Worm (Caenorhabditis elegans) whole organism, mixed stage, embryonic: ENCODE measurements around the gene T12A7.10.

Experiments
- bed-3 ChIP-seq: fragments of 200-800 bp; sonication (Bioruptor generic); optimal IDR thresholded peaks from 3 replicates; lab custom pipeline; 2018; ENCODE audit warnings: mild to moderate bottlenecking, missing genetic modification characterization, moderate library complexity, missing compliant biosample characterization
- blmp-1 ChIP-seq: fragments of 150-350 bp; optimal IDR thresholded peaks from 2 replicates; lab custom pipeline; 2014; ENCODE audit warnings: missing biosample characterization, missing genetic modification characterization
- ceh-39 ChIP-seq: fragments of 150-350 bp; optimal IDR thresholded peaks from 2 replicates; lab custom pipeline; 2014; ENCODE audit warnings: missing biosample characterization, missing genetic modification characterization
- ceh-43 ChIP-seq: fragments of 200-800 bp; sonication (Bioruptor generic); optimal IDR thresholded peaks from 2 replicates; lab custom pipeline; 2018; ENCODE audit warnings: mild to moderate bottlenecking, missing genetic modification characterization, moderate library complexity, missing compliant biosample characterization
- ceh-83 ChIP-seq: fragments of 200-800 bp; sonication (Bioruptor generic); optimal IDR thresholded peaks from 2 replicates; lab custom pipeline; 2018; ENCODE audit warnings: mild to moderate bottlenecking, missing genetic modification characterization, missing compliant biosample characterization
- ces-1 ChIP-seq: fragments of 150-350 bp; optimal IDR thresholded peaks from 2 replicates; lab custom pipeline; 2014; ENCODE audit warnings: missing biosample characterization, missing genetic modification reagents, missing genetic modification characterization
- drap-1 ChIP-seq: fragments of 200-800 bp; sonication (Bioruptor generic); optimal IDR thresholded peaks from 3 replicates; lab custom pipeline; 2018; ENCODE audit warnings: mild to moderate bottlenecking, missing genetic modification characterization, missing compliant biosample characterization
- elt-1 ChIP-seq: sonication (generic microtip); optimal IDR thresholded peaks from 2 replicates; lab custom pipeline; 2017; ENCODE audit warnings: missing genetic modification characterization, mild to moderate bottlenecking, missing compliant biosample characterization, antibody characterized with exemption, moderate library complexity, borderline replicate concordance; ENCODE audit not compliant: insufficient read depth
- elt-3 ChIP-seq: fragments of 150-350 bp; optimal IDR thresholded peaks from 2 replicates; lab custom pipeline; 2014; ENCODE audit warnings: missing biosample characterization, missing genetic modification characterization
- flh-1 ChIP-seq: fragments of 200-800 bp; sonication (Bioruptor generic); optimal IDR thresholded peaks from 2 replicates; lab custom pipeline; 2018; ENCODE audit warnings: mild to moderate bottlenecking, missing genetic modification characterization, moderate library complexity, missing compliant biosample characterization
- ham-2 ChIP-seq: fragments of 200-800 bp; sonication (Bioruptor generic); optimal IDR thresholded peaks from 2 replicates; lab custom pipeline; 2018; ENCODE audit warnings: mild to moderate bottlenecking, missing genetic modification characterization, missing compliant biosample characterization
- hlh-1 ChIP-seq: fragments of 150-350 bp; optimal IDR thresholded peaks from 2 replicates; lab custom pipeline; 2014; ENCODE audit warnings: missing biosample characterization, missing genetic modification reagents, missing genetic modification characterization
- lin-13 ChIP-seq: fragments of 150-350 bp; optimal IDR thresholded peaks from 2 replicates; lab custom pipeline; 2014; ENCODE audit warnings: missing biosample characterization, missing genetic modification characterization
- lin-32 ChIP-seq: fragments of 200-800 bp; sonication (Bioruptor generic); optimal IDR thresholded peaks from 2 replicates; lab custom pipeline; 2018; ENCODE audit warnings: mild to moderate bottlenecking, missing genetic modification characterization, missing compliant biosample characterization
- lsy-2 ChIP-seq: fragments of 150-350 bp; optimal IDR thresholded peaks from 2 replicates; lab custom pipeline; 2014; ENCODE audit warnings: missing biosample characterization, missing genetic modification characterization
- mab-5 ChIP-seq: fragments of 150-350 bp; optimal IDR thresholded peaks from 2 replicates; lab custom pipeline; 2014; ENCODE audit warnings: missing biosample characterization, missing genetic modification characterization
- mep-1 ChIP-seq: fragments of 150-350 bp; optimal IDR thresholded peaks from 2 replicates; lab custom pipeline; 2017; ENCODE audit warnings: missing biosample characterization, missing genetic modification reagents, missing genetic modification characterization, inconsistent platforms
- mls-2 ChIP-seq: sonication (generic microtip); optimal IDR thresholded peaks from 2 replicates; lab custom pipeline; 2016; ENCODE audit warnings: mild to moderate bottlenecking, missing genetic modification characterization, moderate library complexity, missing compliant biosample characterization
- nhr-12 ChIP-seq: fragments of 150-350 bp; optimal IDR thresholded peaks from 2 replicates; lab custom pipeline; 2014; ENCODE audit warnings: missing biosample characterization, missing genetic modification characterization
- nhr-2 ChIP-seq: fragments of 150-350 bp; optimal IDR thresholded peaks from 2 replicates; lab custom pipeline; 2014; ENCODE audit warnings: missing biosample characterization, missing genetic modification characterization
- nhr-237 ChIP-seq: fragments of 150-350 bp; optimal IDR thresholded peaks from 2 replicates; lab custom pipeline; 2014; ENCODE audit warnings: missing biosample characterization, missing genetic modification characterization
- nhr-28 ChIP-seq: fragments of 150-350 bp; optimal IDR thresholded peaks from 2 replicates; lab custom pipeline; 2014; ENCODE audit warnings: missing biosample characterization, missing genetic modification characterization
- nhr-76 ChIP-seq: sonication (generic microtip); optimal IDR thresholded peaks from 2 replicates; lab custom pipeline; 2017; ENCODE audit warnings: missing biosample characterization, missing genetic modification characterization
- sptf-1 ChIP-seq: sonication (generic microtip); optimal IDR thresholded peaks from 2 replicates; lab custom pipeline; 2017; ENCODE audit warnings: mild to moderate bottlenecking, missing genetic modification characterization, moderate library complexity, missing compliant biosample characterization
- tbx-8 ChIP-seq: fragments of 200-800 bp; sonication (Bioruptor generic); optimal IDR thresholded peaks from 2 replicates; lab custom pipeline; 2018; ENCODE audit warnings: mild to moderate bottlenecking, missing genetic modification characterization, moderate library complexity, missing compliant biosample characterization
- unc-120 ChIP-seq: sonication (generic microtip); optimal IDR thresholded peaks from 2 replicates; lab custom pipeline; 2017; ENCODE audit warnings: missing genetic modification characterization, missing compliant biosample characterization; ENCODE audit not compliant: poor library complexity, severe bottlenecking
- unc-39 ChIP-seq: fragments of 150-350 bp; optimal IDR thresholded peaks from 2 replicates; lab custom pipeline; 2014; ENCODE audit warnings: missing biosample characterization, missing genetic modification characterization
- unc-62 ChIP-seq: fragments of 150-350 bp; optimal IDR thresholded peaks from 2 replicates; lab custom pipeline; 2014; ENCODE audit warnings: missing biosample characterization, missing genetic modification reagents, missing genetic modification characterization
- zip-8 ChIP-seq: fragments of 150-350 bp; optimal IDR thresholded peaks from 2 replicates; lab custom pipeline; 2014; ENCODE audit warnings: missing biosample characterization, missing genetic modification characterization
- ztf-11 ChIP-seq: fragments of 150-350 bp; optimal IDR thresholded peaks from 2 replicates; lab custom pipeline; 2014; ENCODE audit warnings: missing biosample characterization, missing genetic modification characterization

T12A7.10 gene

ce11 chrIV:11755003-11755402 lies at the start of gene T12A7.10:
T12A7.10 (minus strand) TSS chrIV:11755103.
- TF ChIP-seq nhr-12 (tag; lab: Kevin White, UChicago) (no peak), bed-3 (GFP tag; lab: Kevin White, UChicago) (no peak), nhr-2 (no peak), unc-120 (tag; lab: Kevin White, UChicago) (no peak), drap-1 (GFP tag; lab: Kevin White, UChicago) (no peak), blmp-1 (tag; lab: Kevin White, UChicago) (no peak), ceh-83 (no peak), ces-1 (no peak), nhr-237 (tag; lab: Kevin White, UChicago) (no peak), unc-39 (tag; lab: Kevin White, UChicago) (no peak), flh-1 (GFP tag; lab: Kevin White, UChicago) (no peak)

ce11 chrIV:11804053-11804452 lies 49.1 kb upstream of the T12A7.10 start, which contains the start of gene H01G02.1:
H01G02.1 (minus strand) TSS chrIV:11804153.
- TF ChIP-seq mab-5 (no peak), unc-62 (no peak), ceh-83 (no peak), sptf-1 (tag; lab: Kevin White, UChicago) (no peak)
- TF ChIP-seq, all 35 proteins: peak for 0

DNA sequence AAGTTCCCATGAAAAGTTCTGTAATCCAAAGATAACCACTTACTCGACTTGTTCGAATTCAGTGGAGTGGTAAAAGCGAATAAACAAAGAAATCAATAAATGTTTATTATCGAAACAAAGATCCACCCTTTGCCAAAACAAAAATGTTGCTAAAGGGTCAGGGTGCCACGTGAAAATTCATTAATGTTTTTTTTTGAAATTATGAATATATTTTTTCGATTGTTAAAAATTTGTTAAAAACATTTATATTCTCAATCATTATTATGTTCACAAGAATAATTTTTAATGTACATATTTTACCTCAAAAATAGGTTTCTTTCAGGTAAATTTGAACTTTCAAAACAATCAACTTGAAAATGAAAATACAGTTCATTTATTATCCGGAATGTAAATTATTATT lies 48.1 kb upstream of the T12A7.10 start, which contains the start of gene H01G02.4:
Gene H01G02.4, minus strand, starts transcription at position 101 of the 400 bp plus-strand sequence.
- TF ChIP-seq hlh-1 (tag; lab: Kevin White, UChicago): no peak
- TF ChIP-seq mls-2: no peak
- no peak for TF ChIP-seq elt-1
- no peak for TF ChIP-seq drap-1 (GFP tag; lab: Kevin White, UChicago)
- no peak for TF ChIP-seq ztf-11
- no peak for TF ChIP-seq tbx-8
- no peak for TF ChIP-seq ceh-39 (tag; lab: Kevin White, UChicago)
- TF ChIP-seq nhr-12 (tag; lab: Kevin White, UChicago): no peak
- no peak for TF ChIP-seq ham-2
- no peak for TF ChIP-seq lin-32 (GFP tag; lab: Kevin White, UChicago)
- TF ChIP-seq elt-3 (tag; lab: Kevin White, UChicago): no peak
- no peak for TF ChIP-seq unc-39 (tag; lab: Kevin White, UChicago)
- no peak for TF ChIP-seq ceh-83

DNA sequence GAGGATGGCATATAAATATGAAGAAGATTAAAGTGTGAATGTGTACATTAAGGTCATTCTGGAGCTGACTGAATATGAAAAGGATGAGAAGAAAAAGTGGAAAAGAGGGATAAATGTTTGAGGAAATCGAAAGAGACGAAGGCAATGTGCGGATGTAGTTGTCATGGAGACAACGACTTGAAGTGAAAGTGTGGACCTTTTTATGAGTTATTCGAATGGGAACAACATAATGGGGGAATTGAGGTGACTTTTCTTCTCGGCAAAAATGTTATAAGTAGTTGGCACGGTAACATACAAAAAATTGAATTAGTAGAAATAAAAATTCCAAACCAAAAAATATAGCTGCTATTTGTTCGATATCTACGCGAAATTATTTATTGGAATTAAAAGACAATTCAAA lies 46.2 kb upstream of the T12A7.10 start, which contains the start of gene dyf-18:
Gene dyf-18, minus strand, starts transcription at position 101 of the 400 bp plus-strand sequence.
- TF ChIP-seq unc-39 (tag; lab: Kevin White, UChicago) (no peak), elt-1 (no peak), nhr-76 (tag; lab: Kevin White, UChicago) (no peak), sptf-1 (tag; lab: Kevin White, UChicago) (no peak), hlh-1 (tag; lab: Kevin White, UChicago) (no peak), zip-8 (tag; lab: Kevin White, UChicago) (no peak), mls-2 (no peak), unc-62 (no peak), ces-1 (no peak), lsy-2 (tag; lab: Kevin White, UChicago) (no peak), tbx-8 (no peak)

ce11 chrIV:11799240-11799639 lies 44.3 kb upstream of the T12A7.10 start:
- no peak for TF ChIP-seq mep-1 (tag; lab: Kevin White, UChicago)
- TF ChIP-seq elt-3 (tag; lab: Kevin White, UChicago): no peak
- no peak for TF ChIP-seq ham-2
- peak; percentile 58 for TF ChIP-seq unc-62
- no peak for TF ChIP-seq ceh-39 (tag; lab: Kevin White, UChicago)
- TF ChIP-seq, all 35 proteins: peak for 1

DNA sequence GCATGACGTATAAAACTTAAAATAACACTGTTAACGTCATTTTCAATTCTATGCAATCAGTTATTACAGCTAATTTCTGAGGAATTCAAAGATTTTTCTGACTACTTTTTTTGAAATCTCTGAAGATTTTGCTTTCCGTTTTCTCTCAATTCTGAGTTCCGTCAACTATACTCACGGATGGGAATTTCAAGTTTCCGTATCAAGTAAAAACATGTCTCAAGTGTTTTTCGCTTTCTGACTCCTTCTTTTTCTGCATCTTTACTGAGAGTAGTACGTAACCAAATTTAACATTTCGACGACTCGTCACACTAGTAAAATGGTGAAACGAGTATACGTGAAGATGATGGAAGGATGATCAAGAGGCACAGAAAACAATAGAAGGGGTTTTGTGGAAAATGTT lies 41.9 kb upstream of the T12A7.10 start:
- no peak for TF ChIP-seq nhr-237 (tag; lab: Kevin White, UChicago)
- TF ChIP-seq ces-1: peak; percentile 60

- TF ChIP-seq zip-8 (tag; lab: Kevin White, UChicago) (no peak), nhr-28 (tag; lab: Kevin White, UChicago) (no peak), ceh-39 (tag; lab: Kevin White, UChicago) (no peak), bed-3 (GFP tag; lab: Kevin White, UChicago) (no peak), unc-62 (no peak), nhr-12 (tag; lab: Kevin White, UChicago) (no peak), ceh-43 (GFP tag; lab: Kevin White, UChicago) (no peak), lin-13 (tag; lab: Kevin White, UChicago) (no peak)
- TF ChIP-seq, all 35 proteins: peak for 0
Observed at ce11 chrIV:11795964-11796363, 41.1 kb upstream of the T12A7.10 start.
